Worm (Caenorhabditis elegans): ENCODE results near the gene clec-24.

clec-24 gene

ce11 chrV:16840961-16841360, 20.9 kb upstream of the clec-24 start, which contains the start of gene clec-40:
Gene clec-40 (minus strand): TSS chrV:16841061.
- no peak for TF ChIP-seq nhr-76 (tag; optimal IDR thresholded peaks at IDR 0.05)
- TF ChIP-seq nhr-12 (tag; optimal IDR thresholded peaks at IDR 0.05): no peak
- no peak for TF ChIP-seq drap-1 (GFP tag; optimal IDR thresholded peaks at IDR 0.05)
- TF ChIP-seq pha-4 (tag; optimal IDR thresholded peaks at IDR 0.05): no peak
- TF ChIP-seq tbx-8 (GFP tag; optimal IDR thresholded peaks at IDR 0.05): no peak
- TF ChIP-seq sptf-1 (tag; optimal IDR thresholded peaks at IDR 0.05): no peak
- TF ChIP-seq ham-2 (GFP tag; optimal IDR thresholded peaks at IDR 0.05): no peak
- no peak for TF ChIP-seq sem-2 (GFP tag; optimal IDR thresholded peaks at IDR 0.05)
- TF ChIP-seq nhr-28 (tag; optimal IDR thresholded peaks at IDR 0.05): no peak
- TF ChIP-seq mls-2 (tag; optimal IDR thresholded peaks at IDR 0.05): no peak
- no peak for TF ChIP-seq zip-8 (tag; optimal IDR thresholded peaks at IDR 0.05)
- no peak for TF ChIP-seq mep-1 (tag; optimal IDR thresholded peaks at IDR 0.05)
- TF ChIP-seq lsy-2 (tag; optimal IDR thresholded peaks at IDR 0.05): no peak
- no peak for TF ChIP-seq unc-62 (GFP tag; optimal IDR thresholded peaks at IDR 0.05)
- TF ChIP-seq nhr-237 (tag; optimal IDR thresholded peaks at IDR 0.05): no peak
- TF ChIP-seq ceh-43 (GFP tag; optimal IDR thresholded peaks at IDR 0.05): no peak
- TF ChIP-seq flh-1 (GFP tag; optimal IDR thresholded peaks at IDR 0.05): no peak
- TF ChIP-seq ceh-39 (tag; optimal IDR thresholded peaks at IDR 0.05): no peak

ce11 chrV:16842941-16843340, 18.9 kb upstream of the clec-24 start, which contains the start of gene clec-25:
Gene clec-25 (plus strand): TSS chrV:16843241.
- TF ChIP-seq unc-62 (GFP tag; optimal IDR thresholded peaks at IDR 0.05) (no peak), bed-3 (GFP tag; optimal IDR thresholded peaks at IDR 0.05) (no peak), lin-13 (tag; optimal IDR thresholded peaks at IDR 0.05) (no peak), lsy-2 (tag; optimal IDR thresholded peaks at IDR 0.05) (no peak), ztf-11 (tag; optimal IDR thresholded peaks at IDR 0.05) (no peak), snpc-4 (tag; optimal IDR thresholded peaks at IDR 0.05) (no peak), unc-120 (tag; optimal IDR thresholded peaks at IDR 0.05; ENCODE audit: poor library complexity, severe bottlenecking) (no peak), nhr-2 (tag; optimal IDR thresholded peaks at IDR 0.05) (no peak), nhr-76 (tag; optimal IDR thresholded peaks at IDR 0.05) (no peak), lin-32 (GFP tag; optimal IDR thresholded peaks at IDR 0.05) (no peak), nhr-237 (tag; optimal IDR thresholded peaks at IDR 0.05) (no peak), elt-1 (tag; optimal IDR thresholded peaks at IDR 0.05; ENCODE audit: borderline replicate concordance, insufficient read depth) (no peak), M03D4.4 (tag; optimal IDR thresholded peaks at IDR 0.05) (no peak), ceh-43 (GFP tag; optimal IDR thresholded peaks at IDR 0.05) (no peak), mab-5 (tag; optimal IDR thresholded peaks at IDR 0.05) (no peak), unc-39 (tag; optimal IDR thresholded peaks at IDR 0.05) (no peak), ces-1 (GFP tag; optimal IDR thresholded peaks at IDR 0.05) (no peak), pha-4 (tag; optimal IDR thresholded peaks at IDR 0.05) (no peak)

- no peak for TF ChIP-seq nhr-28 (tag; optimal IDR thresholded peaks at IDR 0.05)
- TF ChIP-seq mab-5 (tag; optimal IDR thresholded peaks at IDR 0.05): no peak
Measured at ce11 chrV:16848498-16848897, 13.3 kb upstream of the clec-24 start, which contains the start of the genes clec-36 and clec-26. Gene clec-36 (minus strand): TSS chrV:16848598. Gene clec-26 (plus strand): TSS chrV:16848611.

ce11 chrV:16852002-16852401, 9.8 kb upstream of the clec-24 start, which contains the start of gene clec-37:
Gene clec-37 (minus strand): TSS chrV:16852102.
- TF ChIP-seq ceh-43 (GFP tag; optimal IDR thresholded peaks at IDR 0.05) (no peak), nhr-76 (tag; optimal IDR thresholded peaks at IDR 0.05) (no peak), unc-62 (GFP tag; optimal IDR thresholded peaks at IDR 0.05) (no peak), ces-1 (GFP tag; optimal IDR thresholded peaks at IDR 0.05) (no peak), M03D4.4 (tag; optimal IDR thresholded peaks at IDR 0.05) (no peak), elt-1 (tag; optimal IDR thresholded peaks at IDR 0.05; ENCODE audit: borderline replicate concordance, insufficient read depth) (no peak), pha-4 (tag; optimal IDR thresholded peaks at IDR 0.05) (no peak), flh-1 (GFP tag; optimal IDR thresholded peaks at IDR 0.05) (no peak), drap-1 (GFP tag; optimal IDR thresholded peaks at IDR 0.05) (no peak), mab-5 (tag; optimal IDR thresholded peaks at IDR 0.05) (no peak), nhr-237 (tag; optimal IDR thresholded peaks at IDR 0.05) (no peak), lsy-2 (tag; optimal IDR thresholded peaks at IDR 0.05) (no peak), sptf-1 (tag; optimal IDR thresholded peaks at IDR 0.05) (no peak), ham-2 (GFP tag; optimal IDR thresholded peaks at IDR 0.05) (no peak)

ce11 chrV:16853956-16854683, 7.7 kb upstream of the clec-24 start, which contains the start of the genes clec-35 and clec-27:
Gene clec-35 (minus strand): TSS chrV:16854056.
Gene clec-27 (plus strand): TSS chrV:16854633.
- no peak for TF ChIP-seq ztf-11 (tag; optimal IDR thresholded peaks at IDR 0.05)
- no peak for TF ChIP-seq unc-120 (tag; optimal IDR thresholded peaks at IDR 0.05; ENCODE audit: poor library complexity, severe bottlenecking)
- TF ChIP-seq zip-8 (tag; optimal IDR thresholded peaks at IDR 0.05): no peak
- no peak for TF ChIP-seq snpc-4 (tag; optimal IDR thresholded peaks at IDR 0.05)
- TF ChIP-seq ceh-39 (tag; optimal IDR thresholded peaks at IDR 0.05): no peak
- no peak for TF ChIP-seq lsy-2 (tag; optimal IDR thresholded peaks at IDR 0.05)
- no peak for TF ChIP-seq nhr-2 (tag; optimal IDR thresholded peaks at IDR 0.05)
- no peak for TF ChIP-seq nhr-12 (tag; optimal IDR thresholded peaks at IDR 0.05)
- TF ChIP-seq lin-13 (tag; optimal IDR thresholded peaks at IDR 0.05): no peak
- no peak for TF ChIP-seq drap-1 (GFP tag; optimal IDR thresholded peaks at IDR 0.05)
- TF ChIP-seq ceh-43 (GFP tag; optimal IDR thresholded peaks at IDR 0.05): no peak
- TF ChIP-seq nhr-28 (tag; optimal IDR thresholded peaks at IDR 0.05): no peak
- TF ChIP-seq ces-1 (GFP tag; optimal IDR thresholded peaks at IDR 0.05): no peak
- TF ChIP-seq hlh-1 (tag; optimal IDR thresholded peaks at IDR 0.05): no peak
- TF ChIP-seq nhr-237 (tag; optimal IDR thresholded peaks at IDR 0.05): no peak
- TF ChIP-seq mep-1 (tag; optimal IDR thresholded peaks at IDR 0.05): no peak
